Worm (Caenorhabditis elegans) whole organism, L1 larva: Measurements from ENCODE around the gene F02D8.1.

Experiments used
- C34B4.2 ChIP-seq: sonication (generic microtip); optimal IDR thresholded peaks from 2 replicates; lab custom pipeline; 2017; ENCODE audit warnings: mild to moderate bottlenecking, missing genetic modification characterization, missing compliant biosample characterization
- aha-1 ChIP-seq: fragments of 150-350 bp; optimal IDR thresholded peaks from 2 replicates; lab custom pipeline; 2014; ENCODE audit warnings: missing biosample characterization, missing genetic modification characterization
- aly-2 ChIP-seq: fragments of 150-350 bp; optimal IDR thresholded peaks from 2 replicates; lab custom pipeline; 2014; ENCODE audit warnings: missing biosample characterization, missing genetic modification characterization
- ama-1 ChIP-seq: fragments of 150-350 bp; optimal IDR thresholded peaks from 2 replicates; lab custom pipeline; 2014
- blmp-1 ChIP-seq: fragments of 150-350 bp; optimal IDR thresholded peaks from 2 replicates; lab custom pipeline; 2014; ENCODE audit warnings: missing biosample characterization, missing genetic modification characterization
- ceh-63 ChIP-seq: fragments of 200-800 bp; sonication (Bioruptor generic); optimal IDR thresholded peaks from 2 replicates; lab custom pipeline; 2018; ENCODE audit warnings: mild to moderate bottlenecking, missing genetic modification characterization, missing compliant biosample characterization
- ceh-82 ChIP-seq, 3 experiments: fragments of 150-350 bp in 1 of 3; sonication (generic microtip) in 2 of 3; optimal IDR thresholded peaks; 2 replicates each; lab custom pipeline; 2014 to 2017; ENCODE audit warnings: missing biosample characterization in 3 of 3, missing genetic modification characterization in 3 of 3
- dpl-1 ChIP-seq, 3 experiments: fragments of 150-350 bp in 2 of 3; sonication (generic microtip) in 1 of 3; optimal IDR thresholded peaks; 2 replicates each; lab custom pipeline; 2014 to 2017; ENCODE audit warnings: missing biosample characterization in 3 of 3, missing genetic modification characterization in 3 of 3, missing genetic modification reagents in 3 of 3
- dsc-1 ChIP-seq: sonication (generic microtip); optimal IDR thresholded peaks from 2 replicates; lab custom pipeline; 2016; ENCODE audit warnings: mild to moderate bottlenecking, missing genetic modification characterization, missing compliant biosample characterization
- efl-1 ChIP-seq, 4 experiments: fragments of 150-350 bp; optimal IDR thresholded peaks in 3 of 4; peaks in 1 of 4; 1 replicate in 1 of 4; 2 replicates in 3 of 4; lab custom pipeline; 2014; ENCODE audit warnings: missing biosample characterization in 2 of 4, missing genetic modification characterization in 2 of 4, missing genetic modification reagents in 2 of 4
- egl-13 ChIP-seq: sonication (generic microtip); optimal IDR thresholded peaks from 2 replicates; lab custom pipeline; 2016; ENCODE audit warnings: missing genotype, missing genetic modification reagents, missing genetic modification characterization, missing compliant biosample characterization
- egl-27 ChIP-seq, 2 experiments: fragments of 150-350 bp in 1 of 2; sonication (generic microtip); optimal IDR thresholded peaks; 3 replicates each; lab custom pipeline; 2017 to 2018; ENCODE audit warnings: missing biosample characterization in 2 of 2, missing genetic modification characterization in 2 of 2, missing genetic modification reagents in 2 of 2
- fkh-10 ChIP-seq: sonication (generic microtip); optimal IDR thresholded peaks from 2 replicates; lab custom pipeline; 2017; ENCODE audit warnings: missing biosample characterization, missing genetic modification reagents, missing genetic modification characterization
- hpl-2 ChIP-seq: fragments of 150-350 bp; optimal IDR thresholded peaks from 2 replicates; lab custom pipeline; 2014; ENCODE audit warnings: missing biosample characterization, missing genetic modification reagents, missing genetic modification characterization
- irx-1 ChIP-seq: sonication (generic microtip); optimal IDR thresholded peaks from 2 replicates; lab custom pipeline; 2016; ENCODE audit warnings: missing genetic modification characterization, missing compliant biosample characterization
- isw-1 ChIP-seq: fragments of 200-800 bp; sonication (Bioruptor generic); IDR thresholded peaks from 2 replicates; pipeline ENCODE4 v1.3.6; 2022; ENCODE audit warnings: missing genetic modification characterization, missing compliant biosample characterization
- jun-1 ChIP-seq: fragments of 150-350 bp; optimal IDR thresholded peaks from 2 replicates; lab custom pipeline; 2014; ENCODE audit warnings: missing biosample characterization, missing genetic modification reagents, missing genetic modification characterization
- lin-13 ChIP-seq: fragments of 150-350 bp; optimal IDR thresholded peaks from 2 replicates; lab custom pipeline; 2014; ENCODE audit warnings: missing biosample characterization, missing genetic modification reagents, missing genetic modification characterization
- lin-14 ChIP-seq: fragments of 200-800 bp; sonication (Bioruptor generic); optimal IDR thresholded peaks from 2 replicates; lab custom pipeline; 2018; ENCODE audit warnings: mild to moderate bottlenecking, missing genetic modification characterization, moderate library complexity, missing compliant biosample characterization
- lir-3 ChIP-seq: sonication (generic microtip); optimal IDR thresholded peaks from 2 replicates; lab custom pipeline; 2016; ENCODE audit warnings: mild to moderate bottlenecking, missing genetic modification characterization, moderate library complexity, missing compliant biosample characterization; ENCODE audit not compliant: poor library complexity
- lsy-2 ChIP-seq, 2 experiments: fragments of 150-350 bp; optimal IDR thresholded peaks; 2 replicates each; lab custom pipeline; 2014; ENCODE audit warnings: missing biosample characterization in 2 of 2, missing genetic modification characterization in 2 of 2
- mdl-1 ChIP-seq, 2 experiments: fragments of 150-350 bp; optimal IDR thresholded peaks; 2 replicates each; lab custom pipeline; 2014 to 2017; ENCODE audit warnings: missing biosample characterization in 2 of 2, missing genetic modification characterization in 2 of 2, inconsistent platforms in 1 of 2
- mef-2 ChIP-seq: fragments of 150-350 bp; optimal IDR thresholded peaks from 2 replicates; lab custom pipeline; 2014; ENCODE audit warnings: missing biosample characterization, missing genetic modification characterization
- mep-1 ChIP-seq: fragments of 150-350 bp; optimal IDR thresholded peaks from 2 replicates; lab custom pipeline; 2014; ENCODE audit warnings: missing biosample characterization, missing genetic modification characterization
- nhr-11 ChIP-seq: fragments of 150-350 bp; optimal IDR thresholded peaks from 2 replicates; lab custom pipeline; 2014; ENCODE audit warnings: missing biosample characterization, missing genetic modification characterization
- nhr-12 ChIP-seq: sonication (generic microtip); optimal IDR thresholded peaks from 2 replicates; lab custom pipeline; 2017; ENCODE audit warnings: missing biosample characterization, missing genetic modification characterization
- nhr-20 ChIP-seq: sonication (generic microtip); optimal IDR thresholded peaks from 2 replicates; lab custom pipeline; 2016; ENCODE audit warnings: mild to moderate bottlenecking, missing genetic modification characterization, missing compliant biosample characterization
- nhr-237 ChIP-seq: fragments of 150-350 bp; optimal IDR thresholded peaks from 2 replicates; lab custom pipeline; 2014; ENCODE audit warnings: missing biosample characterization, missing genetic modification characterization
- nhr-28 ChIP-seq: fragments of 150-350 bp; optimal IDR thresholded peaks from 2 replicates; lab custom pipeline; 2014; ENCODE audit warnings: missing biosample characterization, missing genetic modification characterization
- nhr-47 ChIP-seq: sonication (generic microtip); optimal IDR thresholded peaks from 2 replicates; lab custom pipeline; 2016; ENCODE audit warnings: mild to moderate bottlenecking, missing genetic modification characterization, moderate library complexity, missing compliant biosample characterization
- nhr-71 ChIP-seq: sonication (generic microtip); optimal IDR thresholded peaks from 2 replicates; lab custom pipeline; 2016; ENCODE audit warnings: mild to moderate bottlenecking, missing genetic modification characterization, moderate library complexity, missing compliant biosample characterization
- nhr-77 ChIP-seq: fragments of 150-350 bp; optimal IDR thresholded peaks from 2 replicates; lab custom pipeline; 2014; ENCODE audit warnings: missing biosample characterization, missing genetic modification characterization
- nhr-85 ChIP-seq: sonication (generic microtip); peaks from one replicate; lab custom pipeline; 2016; ENCODE audit warnings: missing genetic modification characterization, inconsistent platforms, missing compliant biosample characterization
- pax-3 ChIP-seq: fragments of 200-800 bp; sonication (Bioruptor generic); optimal IDR thresholded peaks from 2 replicates; lab custom pipeline; 2018; ENCODE audit warnings: mild to moderate bottlenecking, missing genetic modification characterization, moderate library complexity, missing compliant biosample characterization
- skn-1 ChIP-seq: fragments of 150-350 bp; optimal IDR thresholded peaks from 2 replicates; lab custom pipeline; 2014; ENCODE audit warnings: missing biosample characterization, missing genetic modification characterization
- snpc-4 ChIP-seq: fragments of 150-350 bp; optimal IDR thresholded peaks from 2 replicates; lab custom pipeline; 2014; ENCODE audit warnings: missing biosample characterization, missing genetic modification characterization
- sup-37 ChIP-seq: fragments of 200-800 bp; sonication (Bioruptor generic); optimal IDR thresholded peaks from 2 replicates; lab custom pipeline; 2018; ENCODE audit warnings: mild to moderate bottlenecking, missing genetic modification characterization, missing compliant biosample characterization
- tlp-1 ChIP-seq: fragments of 150-350 bp; optimal IDR thresholded peaks from 2 replicates; lab custom pipeline; 2014; ENCODE audit warnings: missing biosample characterization, missing genetic modification characterization
- unc-130 ChIP-seq: fragments of 150-350 bp; optimal IDR thresholded peaks from 2 replicates; lab custom pipeline; 2017; ENCODE audit warnings: missing biosample characterization, missing genetic modification characterization, inconsistent platforms
- unc-30 ChIP-seq: sonication (generic microtip); optimal IDR thresholded peaks from 2 replicates; lab custom pipeline; 2017; ENCODE audit warnings: missing biosample characterization, missing genetic modification characterization
- unc-86 ChIP-seq: sonication (generic microtip); optimal IDR thresholded peaks from 2 replicates; lab custom pipeline; 2016; ENCODE audit warnings: missing genetic modification characterization, missing compliant biosample characterization
- unc-98 ChIP-seq: fragments of 200-800 bp; sonication (Bioruptor generic); IDR thresholded peaks from 2 replicates; pipeline ENCODE4 v1.3.6; 2022; ENCODE audit warnings: missing genetic modification characterization, missing compliant biosample characterization
- vab-15 ChIP-seq: sonication (generic microtip); optimal IDR thresholded peaks from 2 replicates; lab custom pipeline; 2017; ENCODE audit warnings: missing genotype, mild to moderate bottlenecking, missing genetic modification characterization, missing compliant biosample characterization
- xbp-1 ChIP-seq: sonication (generic microtip); optimal IDR thresholded peaks from 2 replicates; lab custom pipeline; 2016; ENCODE audit warnings: missing genetic modification characterization, missing compliant biosample characterization
- zip-4 ChIP-seq: fragments of 200-800 bp; sonication (Bioruptor generic); optimal IDR thresholded peaks from 2 replicates; lab custom pipeline; 2018; ENCODE audit warnings: mild to moderate bottlenecking, missing genetic modification characterization, moderate library complexity, missing compliant biosample characterization

F02D8.1 gene

ce11 chrV:14942898-14943297 is 35.6 kb downstream of the F02D8.1 start:
- TF ChIP-seq nhr-77: no peak
- no peak for TF ChIP-seq nhr-47 (tag; lab: Kevin White, UChicago)

ce11 chrV:14936587-14936986 is 41.9 kb downstream of the F02D8.1 start, which contains the start of gene C30G7.2:
C30G7.2 (plus strand) TSS chrV:14936887.
- TF ChIP-seq irx-1 (tag; lab: Kevin White, UChicago): no peak
- TF ChIP-seq jun-1 (tag; lab: Kevin White, UChicago): no peak
- TF ChIP-seq egl-13: no peak
- no peak for TF ChIP-seq mdl-1 (tag; optimal IDR thresholded peaks at IDR 0.05; lab: Kevin White, UChicago)
- TF ChIP-seq vab-15 (tag; lab: Kevin White, UChicago): no peak
- no peak for TF ChIP-seq C34B4.2

ce11 chrV:14933450-14934218 is 44.9 kb downstream of the F02D8.1 start:
- TF ChIP-seq pax-3 (tag; lab: Kevin White, UChicago) (peak; percentile 6), aly-2 (tag; lab: Kevin White, UChicago) (no peak), lin-14 (GFP tag; lab: Kevin White, UChicago) (peak; percentile 24), lir-3 (tag; lab: Kevin White, UChicago) (no peak), dsc-1 (tag; lab: Kevin White, UChicago) (peak; percentile 10), unc-130 (tag; lab: Kevin White, UChicago) (no peak)

DNA sequence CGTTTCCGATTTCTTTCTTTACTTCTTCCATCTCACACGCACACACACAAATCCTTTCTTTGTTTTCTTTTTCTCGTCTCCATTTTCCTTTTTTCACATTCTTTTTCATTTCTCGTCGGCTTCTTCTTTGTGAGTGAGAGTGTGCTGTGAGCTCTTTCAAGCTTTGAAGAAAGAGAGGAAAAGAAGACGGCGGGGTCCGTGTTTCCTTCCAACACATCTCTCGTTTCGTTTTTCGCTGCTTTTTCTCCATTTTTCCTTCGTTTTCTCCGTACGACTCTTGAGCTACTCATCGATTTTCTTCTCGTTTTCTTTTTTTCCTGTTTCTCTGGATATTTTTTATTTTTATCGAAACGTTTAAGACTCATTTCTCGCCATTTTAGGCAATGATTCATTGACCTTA is 48.3 kb downstream of the F02D8.1 start:
- TF ChIP-seq nhr-71 (tag; lab: Kevin White, UChicago) (no peak), blmp-1 (no peak), isw-1 (no peak), egl-13 (no peak), nhr-237 (tag; lab: Kevin White, UChicago) (no peak), mep-1 (peak; percentile 41), nhr-11 (tag; lab: Kevin White, UChicago) (no peak), nhr-20 (no peak), mdl-1 (tag; optimal IDR thresholded peaks at IDR 0.05; lab: Kevin White, UChicago) (no peak), egl-27 (tag; optimal IDR thresholded peaks at IDR 0.05; lab: Kevin White, UChicago) (no peak), nhr-28 (no peak), unc-130 (tag; lab: Kevin White, UChicago) (no peak), sup-37 (GFP tag; lab: Kevin White, UChicago) (no peak), C34B4.2 (no peak), ceh-82 (tag; optimal IDR thresholded peaks at IDR 0.05; lab: Kevin White, UChicago) (peak in 1 of 3 experiments; percentile 23), ama-1 (lab: Kevin White, UChicago) (no peak), zip-4 (GFP tag; lab: Kevin White, UChicago) (no peak), skn-1 (tag; lab: Kevin White, UChicago) (no peak), unc-86 (tag; lab: Kevin White, UChicago) (no peak), unc-30 (tag; lab: Kevin White, UChicago) (no peak), nhr-47 (tag; lab: Kevin White, UChicago) (no peak), mef-2 (tag; lab: Kevin White, UChicago) (no peak), tlp-1 (tag; lab: Kevin White, UChicago) (no peak), hpl-2 (GFP tag; lab: Kevin White, UChicago) (no peak), nhr-12 (no peak), pax-3 (tag; lab: Kevin White, UChicago) (no peak), unc-98 (no peak), fkh-10 (GFP tag; lab: Kevin White, UChicago) (peak; percentile 50), xbp-1 (tag; lab: Kevin White, UChicago) (no peak), ceh-63 (GFP tag; lab: Kevin White, UChicago) (no peak), efl-1 (optimal IDR thresholded peaks at IDR 0.05; lab: Kevin White, UChicago) (peak in 1 of 2 experiments; percentile 15), efl-1 (GFP tag; optimal IDR thresholded peaks at IDR 0.05 in 1 of 2; lab: Kevin White, UChicago) (peak; percentile 1 to 60), lsy-2 (tag; optimal IDR thresholded peaks at IDR 0.05; lab: Kevin White, UChicago) (peak in 1 of 2 experiments; percentile 49), aha-1 (tag; lab: Kevin White, UChicago) (no peak), nhr-85 (no peak), snpc-4 (tag; lab: Kevin White, UChicago) (no peak), lin-13 (GFP tag; lab: Kevin White, UChicago) (no peak), dpl-1 (GFP tag; optimal IDR thresholded peaks at IDR 0.05; lab: Kevin White, UChicago) (peak in 1 of 3 experiments; percentile 7), vab-15 (tag; lab: Kevin White, UChicago) (no peak), dsc-1 (tag; lab: Kevin White, UChicago) (peak; percentile 8)
